Fruit fly (Drosophila melanogaster) whole organism, prepupa: ENCODE measurements around the gene DCAF12.

Source experiments
- CG10669 ChIP-seq: fragments of 200-800 bp; sonication (Bioruptor generic); optimal IDR thresholded peaks from 3 replicates; lab custom pipeline; 2018; ENCODE audit warnings: missing biosample characterization, mild to moderate bottlenecking, missing genetic modification characterization, moderate library complexity
- CG16779 ChIP-seq: fragments of 200-800 bp; sonication (Bioruptor generic); optimal IDR thresholded peaks from 3 replicates; lab custom pipeline; 2017; ENCODE audit warnings: missing biosample characterization, mild to moderate bottlenecking, missing genetic modification characterization
- CG32006 ChIP-seq: fragments of 200-800 bp; sonication (Bioruptor generic); optimal IDR thresholded peaks from 3 replicates; lab custom pipeline; 2017; ENCODE audit warnings: missing biosample characterization, mild to moderate bottlenecking, missing genetic modification characterization
- CG34406 ChIP-seq: fragments of 200-800 bp; sonication (Bioruptor generic); optimal IDR thresholded peaks from 3 replicates; lab custom pipeline; 2016; ENCODE audit warnings: missing biosample characterization, missing genetic modification characterization
- CG6163 ChIP-seq: fragments of 200-800 bp; sonication (Bioruptor generic); IDR thresholded peaks from 3 replicates; pipeline ENCODE4 v1.3.6; 2022; ENCODE audit warnings: missing biosample characterization, missing genetic modification characterization
- Hr4 ChIP-seq: fragments of 200-800 bp; sonication (Bioruptor generic); optimal IDR thresholded peaks from 3 replicates; lab custom pipeline; 2016; ENCODE audit warnings: missing biosample characterization, missing genetic modification characterization
- Met ChIP-seq: fragments of 200-800 bp; sonication (Bioruptor generic); optimal IDR thresholded peaks from 3 replicates; lab custom pipeline; 2016; ENCODE audit warnings: missing biosample characterization, missing genetic modification characterization
- net ChIP-seq: fragments of 200-800 bp; sonication (Bioruptor generic); optimal IDR thresholded peaks from 3 replicates; lab custom pipeline; 2016; ENCODE audit warnings: missing biosample characterization, missing genetic modification characterization
- spab ChIP-seq: fragments of 200-800 bp; sonication (Bioruptor generic); optimal IDR thresholded peaks from 2 replicates; lab custom pipeline; 2017; ENCODE audit warnings: missing biosample characterization, mild to moderate bottlenecking, missing genetic modification characterization, missing genetic modification reagents

The DCAF12 gene

dm6 chr3R:11967262-11968029, 49.4 kb downstream of the DCAF12 start, which contains the start of the genes CG12213 and GC1 (continued):
- TF ChIP-seq CG10669 (GFP tag; lab: Kevin White, UChicago) (no peak), CG34406 (no peak), Hr4 (GFP tag; lab: Kevin White, UChicago) (peak; percentile 20), net (GFP tag; lab: Kevin White, UChicago) (no peak), spab (GFP tag; lab: Kevin White, UChicago) (no peak), CG32006 (peak; percentile 30), CG16779 (tag; lab: Kevin White, UChicago) (no peak), CG6163 (GFP tag; lab: Robert Waterston, UW) (no peak), Met (GFP tag; lab: Kevin White, UChicago) (peak; percentile 40)
